Fruit fly (Drosophila melanogaster): ENCODE results near the gene Tsp3A.

Tsp3A gene

DNA sequence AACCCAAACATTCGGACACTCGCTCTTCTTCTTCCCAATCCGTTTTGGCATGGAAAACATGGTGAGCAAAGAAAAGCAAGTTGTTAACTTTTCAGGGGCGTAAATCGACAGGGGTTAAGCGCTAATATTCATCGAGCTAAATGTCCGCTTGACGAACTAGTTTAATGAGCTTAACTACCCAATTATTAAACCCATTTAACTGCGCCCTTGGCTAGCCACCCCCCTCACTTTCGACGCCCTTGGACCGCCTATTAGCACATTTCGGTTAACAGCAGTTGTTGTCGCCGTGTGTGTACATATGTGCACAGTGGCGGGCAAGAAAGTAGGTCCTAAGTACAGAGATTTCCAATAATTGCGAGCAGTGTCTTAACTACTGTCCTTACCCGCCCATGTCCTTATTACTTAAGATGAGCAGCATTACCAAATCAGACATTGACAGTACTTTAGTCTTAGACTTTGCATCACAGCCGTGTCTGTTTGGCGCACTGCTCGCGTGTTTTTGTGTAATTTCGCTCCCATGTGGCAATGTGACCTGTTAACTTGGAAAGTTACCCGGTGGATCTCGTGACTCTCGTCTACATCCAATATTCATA lies 30.0 kb downstream of the Tsp3A start (continued):
- TF ChIP-seq al (GFP tag; IDR thresholded peaks at IDR 0.05) (peak; percentile 94), Adf1 (GFP tag; IDR thresholded peaks at IDR 0.05) (peak; percentile 80), Hmr (GFP tag; optimal IDR thresholded peaks at IDR 0.05) (peak; percentile 96), lbe (GFP tag; optimal IDR thresholded peaks at IDR 0.05) (peak; percentile 91), CG13296 (GFP tag; optimal IDR thresholded peaks at IDR 0.05) (peak; percentile 83), CG18476 (GFP tag; optimal IDR thresholded peaks at IDR 0.05) (peak; percentile 77), Hey (tag; optimal IDR thresholded peaks at IDR 0.05) (peak; percentile 74), CG6254 (GFP tag; optimal IDR thresholded peaks at IDR 0.05) (peak; percentile 67), CG12391 (tag; optimal IDR thresholded peaks at IDR 0.05) (peak; percentile 88), Ada2b (GFP tag; IDR thresholded peaks at IDR 0.05) (peak; percentile 94), mirr (GFP tag; optimal IDR thresholded peaks at IDR 0.05) (peak; percentile 63), ro (GFP tag; IDR thresholded peaks at IDR 0.05) (peak; percentile 72; the same call in 1 of the 2 replicates), ttk (GFP tag; IDR thresholded peaks at IDR 0.05) (peak; percentile 91), run (tag; optimal IDR thresholded peaks at IDR 0.05) (peak; percentile 80), pita (GFP tag; optimal IDR thresholded peaks at IDR 0.05) (no peak), btn (GFP tag; optimal IDR thresholded peaks at IDR 0.05) (peak; percentile 74), CG11560 (tag; IDR thresholded peaks at IDR 0.05) (peak; percentile 88), oc (tag; optimal IDR thresholded peaks at IDR 0.05) (peak; percentile 89), CG10959 (GFP tag; IDR thresholded peaks at IDR 0.05) (peak; percentile 47; the same call in 1 of the 2 replicates), CG12219 (GFP tag; optimal IDR thresholded peaks at IDR 0.05) (peak; percentile 79), tgo (GFP tag; IDR thresholded peaks at IDR 0.05) (peak; percentile 91), cato (GFP tag; optimal IDR thresholded peaks at IDR 0.05; ENCODE audit: borderline replicate concordance) (peak; percentile 66), Rfx (GFP tag; IDR thresholded peaks at IDR 0.05) (peak; percentile 99), sob (GFP tag; IDR thresholded peaks at IDR 0.05) (peak; percentile 95), otp (GFP tag; IDR thresholded peaks at IDR 0.05) (peak; percentile 96), stwl (tag; optimal IDR thresholded peaks at IDR 0.05) (no peak), Hr78 (GFP tag; optimal IDR thresholded peaks at IDR 0.05) (peak in 1 of 2 experiments; percentile 51), Dip2 (GFP tag; IDR thresholded peaks at IDR 0.05) (no peak), E2f2 (GFP tag; IDR thresholded peaks at IDR 0.05) (peak; percentile 67), dmrt11E (tag; optimal IDR thresholded peaks at IDR 0.05) (peak; percentile 53), zen2 (GFP tag; IDR thresholded peaks at IDR 0.05; ENCODE audit: partially characterized antibody) (no peak), CG18262 (tag; optimal IDR thresholded peaks at IDR 0.05) (peak; percentile 76), insv (GFP tag; optimal IDR thresholded peaks at IDR 0.05) (peak in 1 of 2 experiments; percentile 22), z (GFP tag; IDR thresholded peaks at IDR 0.05) (0 out of 3 replicates have a peak, but pooled peaks have one; percentile 36), CG12299 (tag; optimal IDR thresholded peaks at IDR 0.05) (peak; percentile 82), Aef1 (GFP tag; IDR thresholded peaks at IDR 0.05) (peak; percentile 93), CG34376 (GFP tag; optimal IDR thresholded peaks at IDR 0.05) (peak; percentile 50), tll (GFP tag; optimal IDR thresholded peaks at IDR 0.05) (no peak), gfzf (GFP tag; optimal IDR thresholded peaks at IDR 0.05) (no peak), CG11696 (GFP tag; IDR thresholded peaks at IDR 0.05) (peak; percentile 94), Sry-δ (GFP tag; optimal IDR thresholded peaks at IDR 0.05) (peak; percentile 64), CG1233 (GFP tag; optimal IDR thresholded peaks at IDR 0.05) (peak; percentile 78), CG43689 (GFP tag; IDR thresholded peaks at IDR 0.05) (peak; percentile 85), lov (optimal IDR thresholded peaks at IDR 0.05) (no peak), lov (GFP tag; IDR thresholded peaks at IDR 0.05) (0 out of 3 replicates have a peak, but pooled peaks have one; percentile 58), Dll (GFP tag; IDR thresholded peaks at IDR 0.05; ENCODE audit: partially characterized antibody) (no peak), CG14965 (GFP tag; optimal IDR thresholded peaks at IDR 0.05; ENCODE audit: borderline replicate concordance) (peak; percentile 65), CG1529 (GFP tag; optimal IDR thresholded peaks at IDR 0.05) (peak; percentile 68), CG15479 (GFP tag; optimal IDR thresholded peaks at IDR 0.05) (no peak)
